Fruit fly (Drosophila melanogaster): ENCODE results near the gene CG5342.

CG5342 gene

dm6 chr3R:11568873-11569450, 9.7 kb upstream of the CG5342 start, which contains the start of gene Mrp4 (continued):
- TF ChIP-seq CG2889 (GFP tag; IDR thresholded peaks at IDR 0.05) = no peak
- TF ChIP-seq p53 (GFP tag; optimal IDR thresholded peaks at IDR 0.05) = no peak
- peak; percentile 64 for TF ChIP-seq CG2202 (tag; optimal IDR thresholded peaks at IDR 0.05)
- TF ChIP-seq Hsf (GFP tag; optimal IDR thresholded peaks at IDR 0.05) = no peak
- TF ChIP-seq Doc3 (GFP tag; IDR thresholded peaks at IDR 0.05; ENCODE audit: partially characterized antibody) = peak; percentile 55; the same call in 1 of the 3 replicates
- no peak for TF ChIP-seq Hr39 (optimal IDR thresholded peaks at IDR 0.05)
- no peak for TF ChIP-seq aop (GFP tag; IDR thresholded peaks at IDR 0.05)
- TF ChIP-seq knrl (GFP tag; IDR thresholded peaks at IDR 0.05; ENCODE audit: partially characterized antibody) = no peak
- peak; percentile 48 for TF ChIP-seq sqz (GFP tag; optimal IDR thresholded peaks at IDR 0.05)
- no peak for TF ChIP-seq Gsc (GFP tag; IDR thresholded peaks at IDR 0.05)
- peak; percentile 85 for TF ChIP-seq ci (GFP tag; IDR thresholded peaks at IDR 0.05)
- TF ChIP-seq CG2678 (tag; optimal IDR thresholded peaks at IDR 0.05) = peak; percentile 44
- TF ChIP-seq Rx (GFP tag; IDR thresholded peaks at IDR 0.05) = no peak
- TF ChIP-seq ERR (GFP tag; optimal IDR thresholded peaks at IDR 0.05) = no peak
- no peak for TF ChIP-seq HLH54F (GFP tag; optimal IDR thresholded peaks at IDR 0.05)
- peak; percentile 47 for TF ChIP-seq HmgZ (tag; optimal IDR thresholded peaks at IDR 0.05)
- TF ChIP-seq CG1024 (GFP tag; IDR thresholded peaks at IDR 0.05) = no peak
- TF ChIP-seq Mrtf (GFP tag; IDR thresholded peaks at IDR 0.05) = no peak
- no peak for TF ChIP-seq CG14860 (GFP tag; IDR thresholded peaks at IDR 0.05; ENCODE audit: partially characterized antibody)
- TF ChIP-seq Hr51 (GFP tag; optimal IDR thresholded peaks at IDR 0.05) = peak; percentile 24 to 33
- no peak for TF ChIP-seq C15 (GFP tag; IDR thresholded peaks at IDR 0.05)
- peak; percentile 93 for TF ChIP-seq CG17568 (GFP tag; optimal IDR thresholded peaks at IDR 0.05)
- peak; percentile 48; the same call in 1 of the 2 replicates for TF ChIP-seq tna (GFP tag; IDR thresholded peaks at IDR 0.05; ENCODE audit: partially characterized antibody)
- no peak for TF ChIP-seq ssp (GFP tag; IDR thresholded peaks at IDR 0.05)
- no peak for TF ChIP-seq peb (GFP tag; IDR thresholded peaks at IDR 0.05)
- peak; percentile 56 for TF ChIP-seq CG11696 (GFP tag; IDR thresholded peaks at IDR 0.05)
- no peak for TF ChIP-seq Kr (GFP tag; optimal IDR thresholded peaks at IDR 0.05)
- no peak for TF ChIP-seq toy (GFP tag; IDR thresholded peaks at IDR 0.05)
- TF ChIP-seq pros (GFP tag; optimal IDR thresholded peaks at IDR 0.05) = peak; percentile 7
- peak; percentile 78 for TF ChIP-seq Atf6 (GFP tag; IDR thresholded peaks at IDR 0.05)
- no peak for TF ChIP-seq tll (GFP tag; optimal IDR thresholded peaks at IDR 0.05)
- no peak for TF ChIP-seq CG11560 (tag; IDR thresholded peaks at IDR 0.05)
- no peak for TF ChIP-seq CG2712 (tag; optimal IDR thresholded peaks at IDR 0.05)
- no peak for TF ChIP-seq CG18476 (GFP tag; optimal IDR thresholded peaks at IDR 0.05)
- no peak for TF ChIP-seq fru (optimal IDR thresholded peaks at IDR 0.05)
- TF ChIP-seq CG6175 (GFP tag; IDR thresholded peaks at IDR 0.05) = no peak
- TF ChIP-seq chinmo (GFP tag; IDR thresholded peaks at IDR 0.05; ENCODE audit: partially characterized antibody) = peak; percentile 93; the same call in 3 of the 4 replicates
- TF ChIP-seq lola (GFP tag; optimal IDR thresholded peaks at IDR 0.05) = no peak
- TF ChIP-seq seq (GFP tag; IDR thresholded peaks at IDR 0.05) = peak; percentile 29; the same call in 1 of the 2 replicates
- TF ChIP-seq CG12659 (GFP tag; optimal IDR thresholded peaks at IDR 0.05) = no peak
- peak; percentile 50 for TF ChIP-seq PHDP (tag; optimal IDR thresholded peaks at IDR 0.05)
- peak; percentile 55; the same call in 1 of the 2 replicates for TF ChIP-seq Taf1 (GFP tag; IDR thresholded peaks at IDR 0.05)
- TF ChIP-seq CG6683 (GFP tag; optimal IDR thresholded peaks at IDR 0.05) = no peak
- peak; percentile 27 for TF ChIP-seq CG8924 (tag; optimal IDR thresholded peaks at IDR 0.05)
- no peak for TF ChIP-seq CG10979 (tag; optimal IDR thresholded peaks at IDR 0.05)
- no peak; the same call in 2 of the 3 replicates for TF ChIP-seq B-H1 (GFP tag; IDR thresholded peaks at IDR 0.05)
- TF ChIP-seq Optix (GFP tag; IDR thresholded peaks at IDR 0.05) = no peak
- TF ChIP-seq odd (GFP tag; optimal IDR thresholded peaks at IDR 0.05) = peak; percentile 76
- TF ChIP-seq her (GFP tag; optimal IDR thresholded peaks at IDR 0.05) = peak; percentile 78
- TF ChIP-seq exex (tag; optimal IDR thresholded peaks at IDR 0.05) = peak; percentile 7
- TF ChIP-seq kay (GFP tag; optimal IDR thresholded peaks at IDR 0.05) = no peak

Measured in whole organism, embryonic.